Worm (Caenorhabditis elegans) whole organism, L4 larva: ENCODE data around the gene lec-6.

ENCODE experiments used
- D1046.2 ChIP-seq: fragments of 200-800 bp; sonication (Bioruptor generic); IDR thresholded peaks from 2 replicates; pipeline ENCODE4 v1.3.6; 2022; ENCODE audit warnings: missing genetic modification characterization, missing compliant biosample characterization
- R02D3.7 ChIP-seq: fragments of 150-350 bp; sonication (generic microtip); optimal IDR thresholded peaks from 3 replicates; lab custom pipeline; 2014; ENCODE audit warnings: missing biosample characterization, missing genetic modification characterization
- T20F7.1 ChIP-seq: fragments of 200-800 bp; sonication (Bioruptor generic); optimal IDR thresholded peaks from 2 replicates; lab custom pipeline; 2018; ENCODE audit warnings: mild to moderate bottlenecking, missing genetic modification characterization, missing compliant biosample characterization
- Y105C5A.15 ChIP-seq: fragments of 200-800 bp; sonication (Bioruptor generic); IDR thresholded peaks from 2 replicates; pipeline ENCODE4 v1.3.6; 2022; ENCODE audit warnings: missing genetic modification characterization, missing compliant biosample characterization
- aha-1 ChIP-seq: fragments of 150-350 bp; peaks from one replicate; lab custom pipeline; 2014; ENCODE audit warnings: missing biosample characterization, missing genetic modification characterization
- ceh-20 ChIP-seq: fragments of 200-800 bp; sonication (Bioruptor generic); IDR thresholded peaks from 2 replicates; pipeline ENCODE4 v1.3.6; 2022; ENCODE audit warnings: missing genetic modification reagents, missing genetic modification characterization, missing compliant biosample characterization
- ceh-82 ChIP-seq: sonication (generic microtip); optimal IDR thresholded peaks from 2 replicates; lab custom pipeline; 2017; ENCODE audit warnings: missing biosample characterization, missing genetic modification characterization
- ces-1 ChIP-seq: fragments of 150-350 bp; sonication (generic microtip); optimal IDR thresholded peaks from 4 replicates; lab custom pipeline; 2014; ENCODE audit warnings: missing biosample characterization, missing genetic modification reagents, missing genetic modification characterization
- daf-16 ChIP-seq, 3 experiments: sonication (generic microtip); optimal IDR thresholded peaks; 2 replicates each; lab custom pipeline; 2016 to 2017; ENCODE audit warnings: missing genetic modification characterization in 3 of 3, missing genetic modification reagents in 3 of 3, mild to moderate bottlenecking in 2 of 3, missing compliant biosample characterization in 2 of 3, missing biosample characterization in 1 of 3, moderate library complexity in 1 of 3
- dmd-9 ChIP-seq: fragments of 200-800 bp; sonication (Bioruptor generic); IDR thresholded peaks from 2 replicates; pipeline ENCODE4 v1.3.6; 2022; ENCODE audit warnings: missing genetic modification reagents, missing genetic modification characterization, missing compliant biosample characterization
- gei-8 ChIP-seq: fragments of 200-800 bp; sonication (Bioruptor generic); optimal IDR thresholded peaks from 2 replicates; lab custom pipeline; 2018; ENCODE audit warnings: mild to moderate bottlenecking, missing genetic modification characterization, missing compliant biosample characterization
- hif-1 ChIP-seq, 2 experiments: sonication (generic microtip); optimal IDR thresholded peaks; 2 replicates each; lab custom pipeline; 2016 to 2017; ENCODE audit warnings: missing compliant biosample characterization in 2 of 2, missing genetic modification characterization in 2 of 2, missing genetic modification reagents in 2 of 2, missing genotype in 2 of 2, mild to moderate bottlenecking in 1 of 2
- hlh-11 ChIP-seq: fragments of 200-800 bp; sonication (Bioruptor generic); optimal IDR thresholded peaks from 2 replicates; lab custom pipeline; 2018; ENCODE audit warnings: mild to moderate bottlenecking, missing genetic modification characterization, missing compliant biosample characterization
- hmg-1.1 ChIP-seq: fragments of 200-800 bp; sonication (Bioruptor generic); IDR thresholded peaks from 2 replicates; pipeline ENCODE4 v1.3.6; 2022; ENCODE audit warnings: missing genetic modification reagents, missing genetic modification characterization, missing compliant biosample characterization
- lin-38 ChIP-seq: fragments of 200-800 bp; sonication (Bioruptor generic); IDR thresholded peaks from 2 replicates; pipeline ENCODE4 v1.3.6; 2022; ENCODE audit warnings: missing genetic modification reagents, missing genetic modification characterization, missing compliant biosample characterization
- madf-5 ChIP-seq, 2 experiments: fragments of 200-800 bp; sonication (Bioruptor generic); IDR thresholded peaks; 2 replicates each; pipeline ENCODE4 v1.3.6; 2022; ENCODE audit warnings: missing compliant biosample characterization in 2 of 2, missing genetic modification characterization in 2 of 2
- mep-1 ChIP-seq: fragments of 150-350 bp; sonication (generic microtip); optimal IDR thresholded peaks from 3 replicates; lab custom pipeline; 2014; ENCODE audit warnings: missing biosample characterization, missing genetic modification characterization
- mxl-2 ChIP-seq: fragments of 200-800 bp; sonication (Bioruptor generic); conservative IDR thresholded peaks from 2 replicates; pipeline ENCODE4 v1.3.6; 2022; ENCODE audit warnings: missing genetic modification reagents, missing genetic modification characterization, missing compliant biosample characterization
- mxl-3 ChIP-seq: fragments of 200-800 bp; sonication (Bioruptor generic); optimal IDR thresholded peaks from 2 replicates; lab custom pipeline; 2018; ENCODE audit warnings: mild to moderate bottlenecking, missing genetic modification characterization, missing compliant biosample characterization
- nhr-102 ChIP-seq: sonication (generic microtip); optimal IDR thresholded peaks from 2 replicates; lab custom pipeline; 2016; ENCODE audit warnings: mild to moderate bottlenecking, missing genetic modification characterization, moderate library complexity, missing compliant biosample characterization
- nhr-111 ChIP-seq: fragments of 200-800 bp; sonication (Bioruptor generic); optimal IDR thresholded peaks from 2 replicates; lab custom pipeline; 2018; ENCODE audit warnings: mild to moderate bottlenecking, missing genetic modification characterization, missing compliant biosample characterization
- nhr-237 ChIP-seq: sonication (generic microtip); optimal IDR thresholded peaks from 2 replicates; lab custom pipeline; 2017; ENCODE audit warnings: missing biosample characterization, missing genetic modification characterization
- nhr-25 ChIP-seq: sonication (generic microtip); optimal IDR thresholded peaks from 2 replicates; lab custom pipeline; 2017; ENCODE audit warnings: missing genetic modification characterization, mild to moderate bottlenecking, missing compliant biosample characterization, antibody characterized with exemption, moderate library complexity, borderline replicate concordance; ENCODE audit not compliant: insufficient read depth
- nhr-28 ChIP-seq: fragments of 150-350 bp; optimal IDR thresholded peaks from 2 replicates; lab custom pipeline; 2014; ENCODE audit warnings: missing biosample characterization, missing genetic modification characterization
- nhr-42 ChIP-seq: fragments of 200-800 bp; sonication (Bioruptor generic); IDR thresholded peaks from 2 replicates; pipeline ENCODE4 v1.3.6; 2022; ENCODE audit warnings: missing genetic modification characterization, missing compliant biosample characterization
- nhr-6 ChIP-seq: fragments of 150-350 bp; optimal IDR thresholded peaks from 2 replicates; lab custom pipeline; 2014; ENCODE audit warnings: missing biosample characterization, missing genetic modification characterization
- nhr-76 ChIP-seq: fragments of 150-350 bp; optimal IDR thresholded peaks from 2 replicates; lab custom pipeline; 2014; ENCODE audit warnings: missing biosample characterization, missing genetic modification characterization
- nhr-77 ChIP-seq: fragments of 150-350 bp; optimal IDR thresholded peaks from 2 replicates; lab custom pipeline; 2014; ENCODE audit warnings: missing biosample characterization, missing genetic modification characterization
- pha-4 ChIP-seq, 2 experiments: fragments of 150-350 bp in 1 of 2; fragments of 200-800 bp in 1 of 2; sonication (Bioruptor generic) in 1 of 2; IDR thresholded peaks in 1 of 2; optimal IDR thresholded peaks in 1 of 2; 2 replicates each; pipeline versions ENCODE4 v1.3.6 to Lab custom; 2014 to 2022; ENCODE audit warnings: missing genetic modification characterization in 2 of 2, missing genetic modification reagents in 2 of 2, missing biosample characterization in 1 of 2, missing compliant biosample characterization in 1 of 2
- rbr-2 ChIP-seq: sonication (generic microtip); optimal IDR thresholded peaks from 2 replicates; lab custom pipeline; 2016; ENCODE audit warnings: missing genotype, missing genetic modification characterization, missing compliant biosample characterization
- set-16 ChIP-seq: fragments of 200-800 bp; sonication (Bioruptor generic); IDR thresholded peaks from 2 replicates; pipeline ENCODE4 v1.3.6; 2022; ENCODE audit warnings: missing genetic modification reagents, missing genetic modification characterization, missing compliant biosample characterization
- skn-1 ChIP-seq: fragments of 150-350 bp; optimal IDR thresholded peaks from 2 replicates; lab custom pipeline; 2014; ENCODE audit warnings: missing biosample characterization, missing genetic modification characterization
- snpc-1.2 ChIP-seq: fragments of 200-800 bp; sonication (Bioruptor generic); IDR thresholded peaks from 2 replicates; pipeline ENCODE4 v1.3.6; 2022; ENCODE audit warnings: missing genetic modification reagents, missing genetic modification characterization, missing compliant biosample characterization
- spr-3 ChIP-seq: fragments of 200-800 bp; sonication (Bioruptor generic); optimal IDR thresholded peaks from 2 replicates; lab custom pipeline; 2018; ENCODE audit warnings: mild to moderate bottlenecking, missing genetic modification characterization, missing compliant biosample characterization
- tag-97 ChIP-seq: fragments of 200-800 bp; sonication (Bioruptor generic); IDR thresholded peaks from 2 replicates; pipeline ENCODE4 v1.3.6; 2022; ENCODE audit warnings: missing genetic modification characterization, missing compliant biosample characterization
- unc-130 ChIP-seq: sonication (generic microtip); optimal IDR thresholded peaks from 2 replicates; lab custom pipeline; 2016; ENCODE audit warnings: missing genetic modification reagents, missing genetic modification characterization, missing compliant biosample characterization
- unc-62 ChIP-seq, 3 experiments: fragments of 150-350 bp in 1 of 3; sonication (generic microtip); optimal IDR thresholded peaks in 2 of 3; peaks in 1 of 3; 1 replicate in 1 of 3; 2 replicates in 2 of 3; lab custom pipeline; 2014 to 2017; ENCODE audit warnings: missing biosample characterization in 3 of 3, missing genetic modification characterization in 3 of 3, missing genetic modification reagents in 3 of 3, missing genotype in 1 of 3
- zag-1 ChIP-seq: fragments of 150-350 bp; optimal IDR thresholded peaks from 2 replicates; lab custom pipeline; 2014; ENCODE audit warnings: missing biosample characterization, missing genetic modification characterization
- ztf-7 ChIP-seq: fragments of 150-350 bp; optimal IDR thresholded peaks from 2 replicates; lab custom pipeline; 2014; ENCODE audit warnings: missing biosample characterization, missing genetic modification characterization

The lec-6 gene

ce11 chrIII:649935-650334 is 49.8 kb upstream of the lec-6 start:
- TF ChIP-seq nhr-28 (tag; lab: Kevin White, UChicago) (peak; percentile 52), zag-1 (tag; lab: Kevin White, UChicago) (no peak), nhr-77 (tag; lab: Kevin White, UChicago) (no peak), spr-3 (no peak)

ce11 chrIII:647248-647647 is 47.1 kb upstream of the lec-6 start:
- no peak for TF ChIP-seq pha-4 (GFP tag; IDR thresholded peaks at IDR 0.05; lab: Robert Waterston, UW)
- peak; percentile 42 for TF ChIP-seq pha-4 (tag; optimal IDR thresholded peaks at IDR 0.05; lab: Kevin White, UChicago)
- TF ChIP-seq daf-16 (GFP tag; optimal IDR thresholded peaks at IDR 0.05; lab: Kevin White, UChicago), result peak in 1 of 2 experiments; percentile 21
- no peak for TF ChIP-seq daf-16 (tag; optimal IDR thresholded peaks at IDR 0.05; lab: Kevin White, UChicago)
- no peak for TF ChIP-seq ceh-82 (tag; lab: Kevin White, UChicago)
- no peak for TF ChIP-seq unc-130
- no peak for TF ChIP-seq nhr-6
- TF ChIP-seq hif-1 (tag; optimal IDR thresholded peaks at IDR 0.05; lab: Kevin White, UChicago), result peak in 1 of 2 experiments; percentile 35
- no peak for TF ChIP-seq set-16
- TF ChIP-seq madf-5 (GFP tag; IDR thresholded peaks at IDR 0.05; lab: Robert Waterston, UW), result no peak
- TF ChIP-seq rbr-2 (tag; lab: Kevin White, UChicago), result peak; percentile 8
- peak; percentile 2 for TF ChIP-seq hlh-11
- no peak for TF ChIP-seq nhr-76 (tag; lab: Kevin White, UChicago)
- 0 out of 2 replicates have a peak, but pooled peaks have one; percentile 25 for TF ChIP-seq hmg-1.1 (GFP tag; lab: Robert Waterston, UW)
- no peak for TF ChIP-seq mxl-2
- TF ChIP-seq aha-1, result peak; percentile 41
- 0 out of 2 replicates have a peak, but pooled peaks have one; percentile 25 for TF ChIP-seq lin-38 (GFP tag; lab: Robert Waterston, UW)

- TF ChIP-seq gei-8, result peak; percentile 8
- TF ChIP-seq D1046.2 (GFP tag; lab: Robert Waterston, UW), result no peak
- TF ChIP-seq mep-1, result no peak
- TF ChIP-seq T20F7.1, result no peak
- peak; percentile 59 for TF ChIP-seq lin-38 (GFP tag; lab: Robert Waterston, UW)
- TF ChIP-seq R02D3.7 (tag; lab: Kevin White, UChicago), result no peak
- no peak for TF ChIP-seq nhr-42 (GFP tag; lab: Robert Waterston, UW)
- TF ChIP-seq unc-62 (GFP tag; optimal IDR thresholded peaks at IDR 0.05 in 1 of 2; lab: Kevin White, UChicago), result peak in 1 of 2 experiments; percentile 23
- TF ChIP-seq unc-62 (tag; optimal IDR thresholded peaks at IDR 0.05; lab: Kevin White, UChicago), result no peak
- TF ChIP-seq spr-3, result no peak
- TF ChIP-seq nhr-111 (GFP tag; lab: Kevin White, UChicago), result no peak
Measured at ce11 chrIII:646454-646853, 46.3 kb upstream of the lec-6 start, which contains the start of gene orai-1. Gene orai-1 (plus strand): TSS chrIII:646754.

- TF ChIP-seq unc-62 (GFP tag; optimal IDR thresholded peaks at IDR 0.05 in 1 of 2; lab: Kevin White, UChicago), result peak in 1 of 2 experiments; percentile 57
- TF ChIP-seq unc-62 (tag; optimal IDR thresholded peaks at IDR 0.05; lab: Kevin White, UChicago), result no peak
- TF ChIP-seq nhr-102, result no peak
Measured at ce11 chrIII:644660-645059, 44.5 kb upstream of the lec-6 start.

DNA sequence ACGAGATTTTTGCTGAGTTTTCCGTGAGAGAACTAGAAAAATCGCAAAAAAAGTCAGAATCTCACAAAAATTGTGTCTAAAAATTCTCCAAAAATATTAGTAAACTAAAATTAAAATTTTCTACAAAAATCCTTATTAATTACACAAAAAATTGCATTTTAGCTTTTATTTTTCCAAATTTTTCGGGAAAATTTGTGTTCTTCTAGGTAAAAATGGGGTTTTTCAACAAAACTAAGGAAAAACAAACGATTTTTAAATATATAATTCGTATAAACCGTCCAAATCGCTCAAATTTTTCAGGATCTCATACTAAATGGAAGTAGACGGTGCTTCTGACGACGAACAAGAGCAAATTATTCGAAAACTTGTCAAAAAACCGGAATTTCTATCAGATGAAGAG is 41.6 kb upstream of the lec-6 start, which contains the start of gene W06E11.1:
Gene W06E11.1, plus strand, starts transcription at position 301 of the 400 bp plus-strand sequence.
- no peak for TF ChIP-seq ceh-20 (GFP tag; lab: Robert Waterston, UW)
- peak; percentile 38 for TF ChIP-seq lin-38 (GFP tag; lab: Robert Waterston, UW)
- TF ChIP-seq, all 104 proteins: peak for 1

DNA sequence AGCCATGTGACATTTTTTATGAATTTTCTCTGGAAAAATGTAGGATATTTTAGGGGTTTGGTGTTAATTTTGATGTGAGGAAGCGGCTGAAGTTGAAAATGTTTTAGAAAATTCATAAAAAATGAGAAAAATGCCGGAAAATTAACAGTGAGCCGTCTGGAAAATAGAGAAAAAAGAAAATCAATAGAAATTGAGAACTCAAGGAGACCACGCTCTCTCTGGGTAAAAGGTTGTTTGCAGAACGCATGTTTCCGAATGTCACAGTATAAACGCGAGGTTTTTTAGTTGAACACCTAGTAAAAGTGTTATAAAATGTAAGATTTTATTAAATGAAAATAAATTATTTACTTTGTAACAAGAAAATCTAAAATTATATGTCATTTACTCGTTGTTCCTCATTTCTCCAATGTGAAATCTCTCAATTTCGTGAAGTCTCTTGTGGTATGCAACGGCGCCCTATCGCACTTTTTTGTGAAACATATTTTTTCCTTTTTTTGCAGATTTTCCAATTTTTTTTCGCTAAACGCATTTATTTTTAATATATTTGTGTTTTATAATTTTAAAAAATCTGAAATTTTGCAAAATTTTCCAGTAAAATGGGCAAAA is 40.1 kb upstream of the lec-6 start, which contains the start of the genes tag-266 and tag-267:
Gene tag-266, minus strand, starts transcription at position 29 of the 606 bp plus-strand sequence.
Gene tag-267, plus strand, starts transcription at position 593 of the 606 bp plus-strand sequence.
- TF ChIP-seq dmd-9 (GFP tag; lab: Robert Waterston, UW) (no peak), nhr-76 (tag; lab: Kevin White, UChicago) (no peak), hlh-11 (peak; percentile 36), nhr-77 (tag; lab: Kevin White, UChicago) (peak; percentile 91), nhr-237 (no peak), nhr-111 (GFP tag; lab: Kevin White, UChicago) (no peak), ces-1 (GFP tag; lab: Kevin White, UChicago) (no peak), skn-1 (tag; lab: Kevin White, UChicago) (no peak), ztf-7 (tag; lab: Kevin White, UChicago) (no peak), pha-4 (GFP tag; IDR thresholded peaks at IDR 0.05; lab: Robert Waterston, UW) (peak; percentile 38; the same call in 1 of the 2 replicates), pha-4 (tag; optimal IDR thresholded peaks at IDR 0.05; lab: Kevin White, UChicago) (no peak), mxl-3 (GFP tag; lab: Kevin White, UChicago) (no peak), tag-97 (GFP tag; lab: Robert Waterston, UW) (no peak), nhr-25 (tag; lab: Kevin White, UChicago) (no peak), Y105C5A.15 (GFP tag; lab: Robert Waterston, UW) (no peak), T20F7.1 (no peak), snpc-1.2 (no peak)
